Fruit fly (Drosophila melanogaster) whole organism, embryonic: ENCODE measurements around the gene CG9837.

Experiments used
- Aef1 ChIP-seq: fragments of 200-800 bp; sonication (Bioruptor generic); IDR thresholded peaks from 3 replicates; pipeline ENCODE4 v1.3.6; 2022; ENCODE audit warnings: missing biosample characterization, missing genetic modification characterization
- Atf3 ChIP-seq: fragments of 200-800 bp; sonication (Bioruptor generic); optimal IDR thresholded peaks from 3 replicates; lab custom pipeline; 2016; ENCODE audit warnings: missing biosample characterization, missing genetic modification characterization
- CG10959 ChIP-seq: fragments of 200-800 bp; sonication (Bioruptor generic); IDR thresholded peaks from 2 replicates; pipeline ENCODE4 v1.3.6; 2022; ENCODE audit warnings: missing biosample characterization, missing genetic modification characterization
- CG11247 ChIP-seq: fragments of 200-800 bp; sonication (Bioruptor generic); IDR thresholded peaks from 2 replicates; pipeline ENCODE4 v1.3.6; 2022; ENCODE audit warnings: missing biosample characterization, missing genetic modification characterization
- CG1233 ChIP-seq: fragments of 200-800 bp; sonication (Bioruptor generic); optimal IDR thresholded peaks from 4 replicates; lab custom pipeline; 2018; ENCODE audit warnings: missing biosample characterization, mild to moderate bottlenecking, missing genetic modification characterization
- CG13123 ChIP-seq: fragments of 200-800 bp; sonication (Bioruptor generic); optimal IDR thresholded peaks from 2 replicates; lab custom pipeline; 2016; ENCODE audit warnings: missing biosample characterization, missing genetic modification characterization
- CG13775 ChIP-seq: fragments of 200-800 bp; sonication (Bioruptor generic); optimal IDR thresholded peaks from 3 replicates; lab custom pipeline; 2017; ENCODE audit warnings: missing biosample characterization, mild to moderate bottlenecking, missing genetic modification characterization
- CG14441 ChIP-seq: fragments of 200-800 bp; sonication (Bioruptor generic); IDR thresholded peaks from 2 replicates; pipeline ENCODE4 v1.3.6; 2022; ENCODE audit warnings: missing biosample characterization, missing genetic modification characterization
- CG15073 ChIP-seq: fragments of 200-800 bp; sonication (Bioruptor generic); optimal IDR thresholded peaks from 2 replicates; lab custom pipeline; 2016; ENCODE audit warnings: missing biosample characterization, missing genetic modification characterization
- CG15479 ChIP-seq: fragments of 200-800 bp; sonication (Bioruptor generic); optimal IDR thresholded peaks from 3 replicates; lab custom pipeline; 2019; ENCODE audit warnings: missing biosample characterization, mild to moderate bottlenecking, missing genetic modification characterization, moderate library complexity
- CG16813 ChIP-seq: fragments of 200-800 bp; sonication (Bioruptor generic); IDR thresholded peaks from 3 replicates; pipeline ENCODE4 v1.3.6; 2022; ENCODE audit warnings: missing biosample characterization, missing genetic modification characterization; ENCODE audit not compliant: partially characterized antibody
- CG17328 ChIP-seq: fragments of 200-800 bp; sonication (Bioruptor generic); IDR thresholded peaks from 2 replicates; pipeline ENCODE4 v1.3.6; 2022; ENCODE audit warnings: missing biosample characterization, missing genetic modification characterization
- CG17568 ChIP-seq: fragments of 200-800 bp; sonication (Bioruptor generic); optimal IDR thresholded peaks from 2 replicates; lab custom pipeline; 2018; ENCODE audit warnings: missing biosample characterization, mild to moderate bottlenecking, missing genetic modification characterization, moderate library complexity
- CG18011 ChIP-seq: fragments of 200-800 bp; sonication (Bioruptor generic); optimal IDR thresholded peaks from 2 replicates; lab custom pipeline; 2017; ENCODE audit warnings: missing biosample characterization, missing genetic modification characterization, mild to moderate bottlenecking, moderate library complexity, missing genotype
- CG2120 ChIP-seq: fragments of 200-800 bp; sonication (Bioruptor generic); optimal IDR thresholded peaks from 3 replicates; lab custom pipeline; 2016; ENCODE audit warnings: missing biosample characterization, missing genetic modification characterization
- CG2889 ChIP-seq: fragments of 200-800 bp; sonication (Bioruptor generic); IDR thresholded peaks from 3 replicates; pipeline ENCODE4 v1.3.6; 2022; ENCODE audit warnings: missing biosample characterization, missing genetic modification characterization
- CG30431 ChIP-seq: fragments of 200-800 bp; sonication (Bioruptor generic); optimal IDR thresholded peaks from 2 replicates; lab custom pipeline; 2017; ENCODE audit warnings: missing biosample characterization, missing genetic modification characterization
- CG3065 ChIP-seq: fragments of 200-800 bp; sonication (Bioruptor generic); optimal IDR thresholded peaks from 2 replicates; lab custom pipeline; 2016; ENCODE audit warnings: missing biosample characterization, missing genetic modification characterization
- CG4404 ChIP-seq: fragments of 200-800 bp; sonication (Bioruptor generic); IDR thresholded peaks from 2 replicates; pipeline ENCODE4 v1.3.6; 2022; ENCODE audit warnings: missing biosample characterization, missing genetic modification characterization
- CG9932 ChIP-seq: fragments of 200-800 bp; sonication (Bioruptor generic); IDR thresholded peaks from 2 replicates; pipeline ENCODE4 v1.3.6; 2022; ENCODE audit warnings: missing biosample characterization, missing genetic modification characterization
- Dad ChIP-seq: fragments of 200-800 bp; sonication (Bioruptor generic); optimal IDR thresholded peaks from 3 replicates; lab custom pipeline; 2016; ENCODE audit warnings: missing biosample characterization, missing genetic modification characterization
- Dip2 ChIP-seq: fragments of 200-800 bp; sonication (Bioruptor generic); IDR thresholded peaks from 2 replicates; pipeline ENCODE4 v1.3.6; 2022; ENCODE audit warnings: missing biosample characterization, missing genetic modification characterization
- Doc2 ChIP-seq: fragments of 200-800 bp; sonication (Bioruptor generic); IDR thresholded peaks from 2 replicates; pipeline ENCODE4 v1.3.6; 2022; ENCODE audit warnings: missing biosample characterization, missing genetic modification characterization
- E2f2 ChIP-seq: fragments of 200-800 bp; sonication (Bioruptor generic); IDR thresholded peaks from 2 replicates; pipeline ENCODE4 v1.3.6; 2022; ENCODE audit warnings: missing biosample characterization, missing genetic modification characterization
- Elba2 ChIP-seq: fragments of 200-800 bp; sonication (Bioruptor generic); optimal IDR thresholded peaks from 3 replicates; lab custom pipeline; 2016; ENCODE audit warnings: missing biosample characterization, missing genetic modification characterization
- Ets65A ChIP-seq: fragments of 200-800 bp; sonication (Bioruptor generic); peaks from one replicate; lab custom pipeline; 2016; ENCODE audit warnings: missing biosample characterization, missing genetic modification characterization
- GATAe ChIP-seq: fragments of 200-800 bp; sonication (Bioruptor generic); conservative IDR thresholded peaks from 2 replicates; pipeline ENCODE4 v1.3.6; 2022; ENCODE audit warnings: missing biosample characterization, missing genetic modification characterization
- Gug ChIP-seq: fragments of 200-800 bp; sonication (Bioruptor generic); IDR thresholded peaks from 4 replicates; pipeline ENCODE4 v1.3.6; 2022; ENCODE audit warnings: missing biosample characterization, missing genetic modification characterization
- HLH3B ChIP-seq: fragments of 200-800 bp; sonication (Bioruptor generic); IDR thresholded peaks from 2 replicates; pipeline ENCODE4 v1.3.6; 2022; ENCODE audit warnings: missing biosample characterization, missing genetic modification characterization
- Lhr ChIP-seq: fragments of 200-800 bp; sonication (Bioruptor generic); optimal IDR thresholded peaks from 3 replicates; lab custom pipeline; 2017; ENCODE audit warnings: mild to moderate bottlenecking, missing biosample characterization, missing genetic modification reagents, missing genetic modification characterization
- Mad ChIP-seq: fragments of 200-800 bp; sonication (Bioruptor generic); optimal IDR thresholded peaks from 2 replicates; lab custom pipeline; 2016; ENCODE audit warnings: missing biosample characterization, missing genetic modification characterization
- Myb ChIP-seq: fragments of 200-800 bp; sonication (Bioruptor generic); optimal IDR thresholded peaks from 2 replicates; lab custom pipeline; 2016; ENCODE audit warnings: missing biosample characterization, missing genetic modification characterization
- Poxn ChIP-seq: fragments of 200-800 bp; sonication (Bioruptor generic); IDR thresholded peaks from 2 replicates; pipeline ENCODE4 v1.3.6; 2022; ENCODE audit warnings: missing biosample characterization, missing genetic modification characterization
- Side ChIP-seq: fragments of 200-800 bp; sonication (Bioruptor generic); optimal IDR thresholded peaks from 2 replicates; lab custom pipeline; 2016; ENCODE audit warnings: missing biosample characterization, missing genetic modification characterization
- Sry-δ ChIP-seq: fragments of 200-800 bp; sonication (Bioruptor generic); optimal IDR thresholded peaks from 2 replicates; lab custom pipeline; 2016; ENCODE audit warnings: missing biosample characterization, missing genetic modification characterization
- Xrp1 ChIP-seq: fragments of 200-800 bp; sonication (Bioruptor generic); IDR thresholded peaks from 2 replicates; pipeline ENCODE4 v1.3.6; 2022; ENCODE audit warnings: missing biosample characterization, missing genetic modification characterization
- ab ChIP-seq: fragments of 200-800 bp; sonication (Bioruptor generic); optimal IDR thresholded peaks from 2 replicates; lab custom pipeline; 2016; ENCODE audit warnings: missing biosample characterization, missing genetic modification characterization
- crol ChIP-seq: fragments of 200-800 bp; sonication (Bioruptor generic); IDR thresholded peaks from 2 replicates; pipeline ENCODE4 v1.3.6; 2022; ENCODE audit warnings: missing biosample characterization, missing genetic modification characterization
- dimm ChIP-seq: fragments of 200-800 bp; sonication (Bioruptor generic); IDR thresholded peaks from 2 replicates; pipeline ENCODE4 v1.3.6; 2022; ENCODE audit warnings: missing biosample characterization, missing genetic modification characterization
- grau ChIP-seq: fragments of 200-800 bp; optimal IDR thresholded peaks from 3 replicates; lab custom pipeline; 2019; ENCODE audit warnings: missing biosample characterization, mild to moderate bottlenecking, missing genetic modification characterization, moderate library complexity
- knrl ChIP-seq: fragments of 200-800 bp; sonication (Bioruptor generic); IDR thresholded peaks from 3 replicates; pipeline ENCODE4 v1.3.6; 2022; ENCODE audit warnings: missing biosample characterization, missing genetic modification characterization; ENCODE audit not compliant: partially characterized antibody
- lilli ChIP-seq: fragments of 200-800 bp; sonication (Bioruptor generic); optimal IDR thresholded peaks from 3 replicates; lab custom pipeline; 2016; ENCODE audit warnings: missing biosample characterization, missing genetic modification characterization
- pnt ChIP-seq: fragments of 200-800 bp; sonication (Bioruptor generic); optimal IDR thresholded peaks from 3 replicates; lab custom pipeline; 2016; ENCODE audit warnings: missing biosample characterization, missing genetic modification characterization
- schlank ChIP-seq: fragments of 200-800 bp; sonication (Bioruptor generic); optimal IDR thresholded peaks from 2 replicates; lab custom pipeline; 2018; ENCODE audit warnings: missing biosample characterization, mild to moderate bottlenecking, missing genetic modification characterization
- sens-2 ChIP-seq: fragments of 200-800 bp; sonication (Bioruptor generic); IDR thresholded peaks from 2 replicates; pipeline ENCODE4 v1.3.6; 2022; ENCODE audit warnings: missing biosample characterization, missing genetic modification characterization
- stc ChIP-seq: fragments of 200-800 bp; sonication (Bioruptor generic); IDR thresholded peaks from 2 replicates; pipeline ENCODE4 v1.3.6; 2022; ENCODE audit warnings: missing biosample characterization, missing genetic modification characterization
- sug ChIP-seq: fragments of 200-800 bp; optimal IDR thresholded peaks from 2 replicates; lab custom pipeline; 2019; ENCODE audit warnings: missing biosample characterization, mild to moderate bottlenecking, missing genetic modification characterization, moderate library complexity
- tna ChIP-seq: fragments of 200-800 bp; sonication (Bioruptor generic); IDR thresholded peaks from 2 replicates; pipeline ENCODE4 v1.3.6; 2022; ENCODE audit warnings: missing biosample characterization, missing genetic modification characterization; ENCODE audit not compliant: partially characterized antibody
- tup ChIP-seq: fragments of 200-800 bp; sonication (Bioruptor generic); optimal IDR thresholded peaks from 2 replicates; lab custom pipeline; 2016; ENCODE audit warnings: missing biosample characterization, mild to moderate bottlenecking, missing genetic modification characterization, moderate library complexity
- tx ChIP-seq: fragments of 200-800 bp; sonication (Bioruptor generic); optimal IDR thresholded peaks from 2 replicates; lab custom pipeline; 2016; ENCODE audit warnings: missing biosample characterization, missing genetic modification characterization
- zfh1 ChIP-seq: fragments of 200-800 bp; sonication (Bioruptor generic); IDR thresholded peaks from 3 replicates; pipeline ENCODE4 v1.3.6; 2022; ENCODE audit warnings: missing biosample characterization, missing genetic modification characterization

The CG9837 gene

dm6 chr3R:8820428-8820912, 7.1 kb upstream of the CG9837 start, which contains the start of gene aqz (continued):
- peak; percentile 68 for TF ChIP-seq CG17568 (GFP tag; lab: Kevin White, UChicago)
- TF ChIP-seq Lhr, result peak; percentile 89
- TF ChIP-seq Aef1 (GFP tag; lab: Robert Waterston, UW), result 0 out of 3 replicates have a peak, but pooled peaks have one; percentile 23
- TF ChIP-seq CG15073, result no peak
- peak; percentile 74 for TF ChIP-seq Side
- no peak for TF ChIP-seq Dip2 (GFP tag; lab: Robert Waterston, UW)
- peak; percentile 60 for TF ChIP-seq CG17328 (GFP tag; lab: Robert Waterston, UW)
- TF ChIP-seq CG13775, result peak; percentile 18
- peak; percentile 63 for TF ChIP-seq knrl (GFP tag; lab: Robert Waterston, UW)
- peak; percentile 31 for TF ChIP-seq Elba2
- no peak for TF ChIP-seq CG13123
- TF ChIP-seq CG15479, result peak; percentile 78
- TF ChIP-seq Poxn (GFP tag; lab: Robert Waterston, UW), result no peak
- peak; percentile 39 for TF ChIP-seq CG3065 (GFP tag; lab: Kevin White, UChicago)
- TF ChIP-seq tx (GFP tag; lab: Kevin White, UChicago), result peak; percentile 28
- TF ChIP-seq tup (GFP tag; lab: Kevin White, UChicago), result no peak
- peak; percentile 80 for TF ChIP-seq sug
- TF ChIP-seq CG1233, result peak; percentile 68
- TF ChIP-seq Xrp1 (GFP tag; lab: Robert Waterston, UW), result peak; percentile 38; the same call in 1 of the 2 replicates
- peak; percentile 92 for TF ChIP-seq Myb (GFP tag; lab: Kevin White, UChicago)
- peak; percentile 68 for TF ChIP-seq Mad (GFP tag; lab: Kevin White, UChicago)
- peak; percentile 73 for TF ChIP-seq CG11247
- peak; percentile 15 for TF ChIP-seq pnt (GFP tag; lab: Kevin White, UChicago)
- TF ChIP-seq CG10959, result no peak; the same call in 1 of the 2 replicates
- no peak for TF ChIP-seq GATAe (GFP tag; lab: Robert Waterston, UW)
- peak; percentile 72; the same call in 2 of the 3 replicates for TF ChIP-seq zfh1
- peak; percentile 24 for TF ChIP-seq CG30431 (GFP tag; lab: Kevin White, UChicago)
- 0 out of 2 replicates have a peak, but pooled peaks have one; percentile 21 for TF ChIP-seq sens-2
- 0 out of 2 replicates have a peak, but pooled peaks have one; percentile 35 for TF ChIP-seq crol (GFP tag; lab: Robert Waterston, UW)
- TF ChIP-seq dimm, result no peak
- TF ChIP-seq grau, result peak; percentile 55
- TF ChIP-seq Atf3 (GFP tag; lab: Kevin White, UChicago), result peak; percentile 78
- peak; percentile 21; the same call in 1 of the 4 replicates for TF ChIP-seq Gug (GFP tag; lab: Robert Waterston, UW)
- TF ChIP-seq CG4404 (GFP tag; lab: Robert Waterston, UW), result no peak
- no peak for TF ChIP-seq Doc2
- peak; percentile 36; the same call in 1 of the 2 replicates for TF ChIP-seq tna (GFP tag; lab: Robert Waterston, UW)
- peak; percentile 76 for TF ChIP-seq lilli (GFP tag; lab: Kevin White, UChicago)
- no peak for TF ChIP-seq ab (GFP tag; lab: Kevin White, UChicago)
- TF ChIP-seq Sry-δ (GFP tag; lab: Kevin White, UChicago), result peak; percentile 77
- peak; percentile 39; the same call in 1 of the 3 replicates for TF ChIP-seq CG2889 (GFP tag; lab: Robert Waterston, UW)
- peak; percentile 37 for TF ChIP-seq schlank (tag; lab: Kevin White, UChicago)
- TF ChIP-seq Ets65A (GFP tag; lab: Kevin White, UChicago), result peak; percentile 95
- TF ChIP-seq CG18011, result peak; percentile 30
- peak; percentile 60; the same call in 2 of the 3 replicates for TF ChIP-seq CG16813 (GFP tag; lab: Robert Waterston, UW)
- TF ChIP-seq CG2120 (GFP tag; lab: Kevin White, UChicago), result peak; percentile 77
- TF ChIP-seq CG14441 (GFP tag; lab: Robert Waterston, UW), result peak; percentile 33; the same call in 1 of the 2 replicates
- TF ChIP-seq Dad (GFP tag; lab: Kevin White, UChicago), result peak; percentile 67
- peak; percentile 56; the same call in 1 of the 2 replicates for TF ChIP-seq HLH3B (GFP tag; lab: Robert Waterston, UW)
- peak; percentile 67 for TF ChIP-seq CG9932 (GFP tag; lab: Robert Waterston, UW)
- peak; percentile 43; the same call in 1 of the 2 replicates for TF ChIP-seq stc (GFP tag; lab: Robert Waterston, UW)
- TF ChIP-seq E2f2 (GFP tag; lab: Robert Waterston, UW), result peak; percentile 82
